Worm (Caenorhabditis elegans) whole organism, L1 larva: ENCODE data around the gene srh-22.

Experiments
- Y116A8C.19 ChIP-seq: sonication (generic microtip); optimal IDR thresholded peaks from 2 replicates; lab custom pipeline; 2016; ENCODE audit warnings: missing compliant biosample characterization, missing genetic modification characterization, borderline replicate concordance
- ama-1 ChIP-seq: fragments of 150-350 bp; optimal IDR thresholded peaks from 2 replicates; lab custom pipeline; 2014
- blmp-1 ChIP-seq: fragments of 150-350 bp; optimal IDR thresholded peaks from 2 replicates; lab custom pipeline; 2014; ENCODE audit warnings: missing biosample characterization, missing genetic modification characterization
- ceh-8 ChIP-seq: fragments of 200-800 bp; sonication (Bioruptor generic); optimal IDR thresholded peaks from 2 replicates; lab custom pipeline; 2018; ENCODE audit warnings: mild to moderate bottlenecking, missing genetic modification characterization, moderate library complexity, missing compliant biosample characterization
- ces-1 ChIP-seq: fragments of 150-350 bp; optimal IDR thresholded peaks from 2 replicates; lab custom pipeline; 2014; ENCODE audit warnings: missing biosample characterization, missing genetic modification reagents, missing genetic modification characterization
- dsc-1 ChIP-seq: sonication (generic microtip); optimal IDR thresholded peaks from 2 replicates; lab custom pipeline; 2016; ENCODE audit warnings: mild to moderate bottlenecking, missing genetic modification characterization, missing compliant biosample characterization
- efl-1 ChIP-seq, 4 experiments: fragments of 150-350 bp; optimal IDR thresholded peaks in 3 of 4; peaks in 1 of 4; 1 replicate in 1 of 4; 2 replicates in 3 of 4; lab custom pipeline; 2014; ENCODE audit warnings: missing biosample characterization in 2 of 4, missing genetic modification characterization in 2 of 4, missing genetic modification reagents in 2 of 4
- egl-13 ChIP-seq: sonication (generic microtip); optimal IDR thresholded peaks from 2 replicates; lab custom pipeline; 2016; ENCODE audit warnings: missing genotype, missing genetic modification reagents, missing genetic modification characterization, missing compliant biosample characterization
- elt-2 ChIP-seq: sonication (generic microtip); optimal IDR thresholded peaks from 2 replicates; lab custom pipeline; 2016; ENCODE audit warnings: missing genetic modification characterization, mild to moderate bottlenecking, inconsistent platforms, missing compliant biosample characterization, missing genetic modification reagents
- elt-3 ChIP-seq, 6 experiments: fragments of 150-350 bp in 1 of 6; sonication (generic microtip); optimal IDR thresholded peaks; 2 replicates each; lab custom pipeline; 2017 to 2018; ENCODE audit warnings: missing biosample characterization in 6 of 6, missing genetic modification characterization in 6 of 6, inconsistent platforms in 1 of 6
- ets-5 ChIP-seq: fragments of 200-800 bp; sonication (Bioruptor generic); IDR thresholded peaks from 2 replicates; pipeline ENCODE4 v1.3.6; 2022; ENCODE audit warnings: missing genetic modification characterization, missing compliant biosample characterization
- hlh-4 ChIP-seq: sonication (generic microtip); optimal IDR thresholded peaks from 2 replicates; lab custom pipeline; 2016; ENCODE audit warnings: mild to moderate bottlenecking, missing genetic modification characterization, missing compliant biosample characterization
- hpl-2 ChIP-seq: fragments of 150-350 bp; optimal IDR thresholded peaks from 2 replicates; lab custom pipeline; 2014; ENCODE audit warnings: missing biosample characterization, missing genetic modification reagents, missing genetic modification characterization
- irx-1 ChIP-seq: sonication (generic microtip); optimal IDR thresholded peaks from 2 replicates; lab custom pipeline; 2016; ENCODE audit warnings: missing genetic modification characterization, missing compliant biosample characterization
- jun-1 ChIP-seq: fragments of 150-350 bp; optimal IDR thresholded peaks from 2 replicates; lab custom pipeline; 2014; ENCODE audit warnings: missing biosample characterization, missing genetic modification reagents, missing genetic modification characterization
- lin-13 ChIP-seq: fragments of 150-350 bp; optimal IDR thresholded peaks from 2 replicates; lab custom pipeline; 2014; ENCODE audit warnings: missing biosample characterization, missing genetic modification reagents, missing genetic modification characterization
- lin-14 ChIP-seq: fragments of 200-800 bp; sonication (Bioruptor generic); optimal IDR thresholded peaks from 2 replicates; lab custom pipeline; 2018; ENCODE audit warnings: mild to moderate bottlenecking, missing genetic modification characterization, moderate library complexity, missing compliant biosample characterization
- lin-35 ChIP-seq, 2 experiments: fragments of 150-350 bp; optimal IDR thresholded peaks; 2 replicates each; lab custom pipeline; 2014; ENCODE audit warnings: missing biosample characterization in 2 of 2, missing genetic modification characterization in 2 of 2, missing genetic modification reagents in 2 of 2
- lin-39 ChIP-seq: fragments of 150-350 bp; optimal IDR thresholded peaks from 2 replicates; lab custom pipeline; 2014; ENCODE audit warnings: missing biosample characterization, missing genetic modification reagents, missing genetic modification characterization
- mab-9 ChIP-seq: fragments of 200-800 bp; sonication (Bioruptor generic); IDR thresholded peaks from 2 replicates; pipeline ENCODE4 v1.3.6; 2022; ENCODE audit warnings: missing genetic modification reagents, missing genetic modification characterization, missing compliant biosample characterization
- mef-2 ChIP-seq: fragments of 150-350 bp; optimal IDR thresholded peaks from 2 replicates; lab custom pipeline; 2014; ENCODE audit warnings: missing biosample characterization, missing genetic modification characterization
- mep-1 ChIP-seq: fragments of 150-350 bp; optimal IDR thresholded peaks from 2 replicates; lab custom pipeline; 2014; ENCODE audit warnings: missing biosample characterization, missing genetic modification characterization
- nhr-12 ChIP-seq: sonication (generic microtip); optimal IDR thresholded peaks from 2 replicates; lab custom pipeline; 2017; ENCODE audit warnings: missing biosample characterization, missing genetic modification characterization
- nhr-19 ChIP-seq: fragments of 200-800 bp; sonication (Bioruptor generic); conservative IDR thresholded peaks from 2 replicates; pipeline ENCODE4 v1.3.6; 2022; ENCODE audit warnings: missing genetic modification characterization, missing compliant biosample characterization
- nhr-20 ChIP-seq: sonication (generic microtip); optimal IDR thresholded peaks from 2 replicates; lab custom pipeline; 2016; ENCODE audit warnings: mild to moderate bottlenecking, missing genetic modification characterization, missing compliant biosample characterization
- nhr-28 ChIP-seq: fragments of 150-350 bp; optimal IDR thresholded peaks from 2 replicates; lab custom pipeline; 2014; ENCODE audit warnings: missing biosample characterization, missing genetic modification characterization
- nhr-71 ChIP-seq: sonication (generic microtip); optimal IDR thresholded peaks from 2 replicates; lab custom pipeline; 2016; ENCODE audit warnings: mild to moderate bottlenecking, missing genetic modification characterization, moderate library complexity, missing compliant biosample characterization
- nhr-76 ChIP-seq: sonication (generic microtip); optimal IDR thresholded peaks from 2 replicates; lab custom pipeline; 2017; ENCODE audit warnings: missing biosample characterization, missing genetic modification characterization
- nhr-85 ChIP-seq: sonication (generic microtip); peaks from one replicate; lab custom pipeline; 2016; ENCODE audit warnings: missing genetic modification characterization, inconsistent platforms, missing compliant biosample characterization
- pax-3 ChIP-seq: fragments of 200-800 bp; sonication (Bioruptor generic); optimal IDR thresholded peaks from 2 replicates; lab custom pipeline; 2018; ENCODE audit warnings: mild to moderate bottlenecking, missing genetic modification characterization, moderate library complexity, missing compliant biosample characterization
- pqm-1 ChIP-seq: sonication (generic microtip); optimal IDR thresholded peaks from 3 replicates; lab custom pipeline; 2017; ENCODE audit warnings: missing biosample characterization, missing genetic modification characterization
- rnt-1 ChIP-seq: sonication (generic microtip); optimal IDR thresholded peaks from 2 replicates; lab custom pipeline; 2016; ENCODE audit warnings: mild to moderate bottlenecking, missing genetic modification characterization, moderate library complexity, missing compliant biosample characterization
- skn-1 ChIP-seq: fragments of 150-350 bp; optimal IDR thresholded peaks from 2 replicates; lab custom pipeline; 2014; ENCODE audit warnings: missing biosample characterization, missing genetic modification characterization
- sox-4 ChIP-seq: sonication (generic microtip); optimal IDR thresholded peaks from 2 replicates; lab custom pipeline; 2016; ENCODE audit warnings: missing genetic modification characterization, missing compliant biosample characterization
- unc-30 ChIP-seq: sonication (generic microtip); optimal IDR thresholded peaks from 2 replicates; lab custom pipeline; 2017; ENCODE audit warnings: missing biosample characterization, missing genetic modification characterization
- vab-15 ChIP-seq: sonication (generic microtip); optimal IDR thresholded peaks from 2 replicates; lab custom pipeline; 2017; ENCODE audit warnings: missing genotype, mild to moderate bottlenecking, missing genetic modification characterization, missing compliant biosample characterization
- xbp-1 ChIP-seq: sonication (generic microtip); optimal IDR thresholded peaks from 2 replicates; lab custom pipeline; 2016; ENCODE audit warnings: missing genetic modification characterization, missing compliant biosample characterization
- zag-1 ChIP-seq: fragments of 150-350 bp; optimal IDR thresholded peaks from 2 replicates; lab custom pipeline; 2014; ENCODE audit warnings: missing biosample characterization, missing genetic modification characterization
- zip-4 ChIP-seq: fragments of 200-800 bp; sonication (Bioruptor generic); optimal IDR thresholded peaks from 2 replicates; lab custom pipeline; 2018; ENCODE audit warnings: mild to moderate bottlenecking, missing genetic modification characterization, moderate library complexity, missing compliant biosample characterization

Gene srh-22

ce11 chrV:4962968-4963367 lies 40.8 kb downstream of the srh-22 start, which contains the start of gene tam-1 (continued):
- no peak for TF ChIP-seq pqm-1
- no peak for TF ChIP-seq Y116A8C.19 (tag; lab: Kevin White, UChicago)
- no peak for TF ChIP-seq ama-1 (lab: Kevin White, UChicago)
- no peak for TF ChIP-seq zip-4
- no peak for TF ChIP-seq rnt-1
- TF ChIP-seq xbp-1 (tag; lab: Kevin White, UChicago) = no peak
- peak; percentile 10 for TF ChIP-seq skn-1 (tag; lab: Kevin White, UChicago)

ce11 chrV:4963606-4964005 lies 41.5 kb downstream of the srh-22 start:
- TF ChIP-seq irx-1 (tag; lab: Kevin White, UChicago) = no peak
- TF ChIP-seq lin-35 (GFP tag; optimal IDR thresholded peaks at IDR 0.05; lab: Kevin White, UChicago) = no peak
- TF ChIP-seq jun-1 (tag; lab: Kevin White, UChicago) = no peak
- TF ChIP-seq dsc-1 (tag; lab: Kevin White, UChicago) = no peak
- no peak for TF ChIP-seq efl-1 (optimal IDR thresholded peaks at IDR 0.05; lab: Kevin White, UChicago)
- TF ChIP-seq efl-1 (GFP tag; optimal IDR thresholded peaks at IDR 0.05 in 1 of 2; lab: Kevin White, UChicago) = no peak
- no peak for TF ChIP-seq mep-1 (tag; lab: Kevin White, UChicago)
- no peak for TF ChIP-seq lin-14 (GFP tag; lab: Kevin White, UChicago)
- TF ChIP-seq mef-2 (tag; lab: Kevin White, UChicago) = no peak
- no peak for TF ChIP-seq nhr-76 (tag; lab: Kevin White, UChicago)
- TF ChIP-seq hpl-2 (GFP tag; lab: Kevin White, UChicago) = no peak
- no peak for TF ChIP-seq nhr-19 (GFP tag; lab: Robert Waterston, UW)
- TF ChIP-seq unc-30 (tag; lab: Kevin White, UChicago) = no peak
- no peak for TF ChIP-seq mab-9 (GFP tag; lab: Robert Waterston, UW)
- no peak for TF ChIP-seq lin-13
- no peak for TF ChIP-seq egl-13
- no peak for TF ChIP-seq elt-3 (tag; optimal IDR thresholded peaks at IDR 0.05; lab: Kevin White, UChicago)
- TF ChIP-seq vab-15 = no peak
- TF ChIP-seq nhr-20 (tag; lab: Kevin White, UChicago) = no peak
- TF ChIP-seq nhr-28 = no peak

ce11 chrV:4964020-4964635 lies 42.0 kb downstream of the srh-22 start:
- TF ChIP-seq nhr-71 (tag; lab: Kevin White, UChicago) (peak; percentile 22), efl-1 (optimal IDR thresholded peaks at IDR 0.05; lab: Kevin White, UChicago) (no peak), efl-1 (GFP tag; optimal IDR thresholded peaks at IDR 0.05 in 1 of 2; lab: Kevin White, UChicago) (peak in 1 of 2 experiments; percentile 20), dsc-1 (tag; lab: Kevin White, UChicago) (peak; percentile 27), lin-14 (GFP tag; lab: Kevin White, UChicago) (peak; percentile 21), ets-5 (no peak), zag-1 (no peak)

ce11 chrV:4964671-4965420 lies 42.7 kb downstream of the srh-22 start:
- TF ChIP-seq hlh-4 (tag; lab: Kevin White, UChicago) = no peak
- no peak for TF ChIP-seq irx-1 (tag; lab: Kevin White, UChicago)
- TF ChIP-seq lin-39 = no peak
- TF ChIP-seq ceh-8 (GFP tag; lab: Kevin White, UChicago) = no peak
- no peak for TF ChIP-seq pax-3
- TF ChIP-seq elt-2 (tag; lab: Kevin White, UChicago) = peak; percentile 64
- TF ChIP-seq ces-1 (GFP tag; lab: Kevin White, UChicago) = no peak
- TF ChIP-seq nhr-85 = peak; percentile 57
- TF ChIP-seq sox-4 (tag; lab: Kevin White, UChicago) = no peak
- no peak for TF ChIP-seq blmp-1
- TF ChIP-seq lin-35 (GFP tag; optimal IDR thresholded peaks at IDR 0.05; lab: Kevin White, UChicago) = peak in 1 of 2 experiments; percentile 30
- no peak for TF ChIP-seq unc-30 (tag; lab: Kevin White, UChicago)
- TF ChIP-seq nhr-12 (tag; lab: Kevin White, UChicago) = no peak
